Fruit fly (Drosophila melanogaster): ENCODE measurements around the gene CG32815.
A peak's percentile ranks its signal among the peaks of the same experiment; 100 is the strongest.

Gene CG32815

dm6 chrX:946162-946561, 13.9 kb downstream of the CG32815 start:
- peak; percentile 38 for TF ChIP-seq Mnt (GFP tag; optimal IDR thresholded peaks at IDR 0.05)
- TF ChIP-seq tj (GFP tag; optimal IDR thresholded peaks at IDR 0.05), result peak; percentile 30
- no peak for TF ChIP-seq cnc (optimal IDR thresholded peaks at IDR 0.05)
- TF ChIP-seq CG5204 (GFP tag; optimal IDR thresholded peaks at IDR 0.05), result no peak
- TF ChIP-seq CG12768 (GFP tag; optimal IDR thresholded peaks at IDR 0.05), result peak; percentile 35
- peak; percentile 49 for TF ChIP-seq cic (GFP tag; optimal IDR thresholded peaks at IDR 0.05)

dm6 chrX:947450-948284, 15.4 kb downstream of the CG32815 start, which contains the start of gene CG3699:
TSS of gene CG3699 (minus strand) at chrX:947500.
- TF ChIP-seq Mnt (GFP tag; optimal IDR thresholded peaks at IDR 0.05) (no peak), CG14711 (tag; optimal IDR thresholded peaks at IDR 0.05) (peak; percentile 3), CG7101 (tag; optimal IDR thresholded peaks at IDR 0.05) (peak; percentile 51), toe (GFP tag; optimal IDR thresholded peaks at IDR 0.05) (peak; percentile 13), CG12768 (GFP tag; optimal IDR thresholded peaks at IDR 0.05) (no peak), tj (GFP tag; optimal IDR thresholded peaks at IDR 0.05) (no peak), CG33017 (tag; optimal IDR thresholded peaks at IDR 0.05) (peak; percentile 17), cnc (optimal IDR thresholded peaks at IDR 0.05) (no peak), CG11617 (GFP tag; optimal IDR thresholded peaks at IDR 0.05) (peak; percentile 54), pad (GFP tag; optimal IDR thresholded peaks at IDR 0.05) (peak; percentile 14), Crg-1 (GFP tag; optimal IDR thresholded peaks at IDR 0.05) (no peak), CG5204 (GFP tag; optimal IDR thresholded peaks at IDR 0.05) (no peak)

- TF ChIP-seq toe (GFP tag; optimal IDR thresholded peaks at IDR 0.05), result no peak
- no peak for TF ChIP-seq CG14711 (tag; optimal IDR thresholded peaks at IDR 0.05)
These were observed 16.0 kb downstream of the CG32815 start for dm6 chrX:948285-948556.

- TF ChIP-seq CG11617 (GFP tag; optimal IDR thresholded peaks at IDR 0.05), result no peak
These were observed 19.5 kb downstream of the CG32815 start, which contains the start of gene CG3690 for dm6 chrX:951800-952199. TSS of gene CG3690 (minus strand) at chrX:951900.

- no peak for TF ChIP-seq CG7101 (tag; optimal IDR thresholded peaks at IDR 0.05)
- no peak for TF ChIP-seq Hr96 (GFP tag; optimal IDR thresholded peaks at IDR 0.05)
- TF ChIP-seq ovo (GFP tag; optimal IDR thresholded peaks at IDR 0.05), result no peak
- TF ChIP-seq pad (GFP tag; optimal IDR thresholded peaks at IDR 0.05), result no peak
- TF ChIP-seq toe (GFP tag; optimal IDR thresholded peaks at IDR 0.05), result no peak
- no peak for TF ChIP-seq CG5204 (GFP tag; optimal IDR thresholded peaks at IDR 0.05)
- TF ChIP-seq Clk (GFP tag; optimal IDR thresholded peaks at IDR 0.05), result no peak
- no peak for TF ChIP-seq Crg-1 (GFP tag; optimal IDR thresholded peaks at IDR 0.05)
- no peak for TF ChIP-seq bab1 (GFP tag; optimal IDR thresholded peaks at IDR 0.05)
- no peak for TF ChIP-seq CG12768 (GFP tag; optimal IDR thresholded peaks at IDR 0.05)
- TF ChIP-seq tj (GFP tag; optimal IDR thresholded peaks at IDR 0.05), result no peak
- no peak for TF ChIP-seq CG14711 (tag; optimal IDR thresholded peaks at IDR 0.05)
These were observed 21.5 kb downstream of the CG32815 start for dm6 chrX:953807-954206.

- no peak for TF ChIP-seq CG33017 (tag; optimal IDR thresholded peaks at IDR 0.05)
- TF ChIP-seq pad (GFP tag; optimal IDR thresholded peaks at IDR 0.05), result no peak
- no peak for TF ChIP-seq Clk (GFP tag; optimal IDR thresholded peaks at IDR 0.05)
- no peak for TF ChIP-seq Hr96 (GFP tag; optimal IDR thresholded peaks at IDR 0.05)
- no peak for TF ChIP-seq CG12768 (GFP tag; optimal IDR thresholded peaks at IDR 0.05)
- TF ChIP-seq bab1 (GFP tag; optimal IDR thresholded peaks at IDR 0.05), result no peak
- no peak for TF ChIP-seq CG1620 (GFP tag; optimal IDR thresholded peaks at IDR 0.05)
- no peak for TF ChIP-seq CG5204 (GFP tag; optimal IDR thresholded peaks at IDR 0.05)
- no peak for TF ChIP-seq cic (GFP tag; optimal IDR thresholded peaks at IDR 0.05)
- no peak for TF ChIP-seq CG14711 (tag; optimal IDR thresholded peaks at IDR 0.05)
- no peak for TF ChIP-seq toe (GFP tag; optimal IDR thresholded peaks at IDR 0.05)
- TF ChIP-seq Crg-1 (GFP tag; optimal IDR thresholded peaks at IDR 0.05), result no peak
- no peak for TF ChIP-seq CG7045 (GFP tag; optimal IDR thresholded peaks at IDR 0.05)
- no peak for TF ChIP-seq tj (GFP tag; optimal IDR thresholded peaks at IDR 0.05)
- TF ChIP-seq CG11617 (GFP tag; optimal IDR thresholded peaks at IDR 0.05), result no peak
- no peak for TF ChIP-seq kay (GFP tag; ENCODE audit: borderline replicate concordance)
- TF ChIP-seq Mnt (GFP tag; optimal IDR thresholded peaks at IDR 0.05), result no peak
- no peak for TF ChIP-seq ovo (GFP tag; optimal IDR thresholded peaks at IDR 0.05)
These were observed 23.6 kb downstream of the CG32815 start for dm6 chrX:955873-956272.

dm6 chrX:964012-964411, 31.7 kb downstream of the CG32815 start:
- TF ChIP-seq Clk (GFP tag; optimal IDR thresholded peaks at IDR 0.05) (no peak), Crg-1 (GFP tag; optimal IDR thresholded peaks at IDR 0.05) (no peak), Mnt (GFP tag; optimal IDR thresholded peaks at IDR 0.05) (no peak)

- no peak for TF ChIP-seq kay (GFP tag; ENCODE audit: borderline replicate concordance)
- TF ChIP-seq CG5204 (GFP tag; optimal IDR thresholded peaks at IDR 0.05), result no peak
- TF ChIP-seq CG14711 (tag; optimal IDR thresholded peaks at IDR 0.05), result no peak
- no peak for TF ChIP-seq CG1620 (GFP tag; optimal IDR thresholded peaks at IDR 0.05)
- no peak for TF ChIP-seq toe (GFP tag; optimal IDR thresholded peaks at IDR 0.05)
- TF ChIP-seq CG7101 (tag; optimal IDR thresholded peaks at IDR 0.05), result no peak
These were observed 34.6 kb downstream of the CG32815 start for dm6 chrX:966818-967217.
